Worm (Caenorhabditis elegans): ENCODE data around the gene srz-18.

Gene srz-18

DNA sequence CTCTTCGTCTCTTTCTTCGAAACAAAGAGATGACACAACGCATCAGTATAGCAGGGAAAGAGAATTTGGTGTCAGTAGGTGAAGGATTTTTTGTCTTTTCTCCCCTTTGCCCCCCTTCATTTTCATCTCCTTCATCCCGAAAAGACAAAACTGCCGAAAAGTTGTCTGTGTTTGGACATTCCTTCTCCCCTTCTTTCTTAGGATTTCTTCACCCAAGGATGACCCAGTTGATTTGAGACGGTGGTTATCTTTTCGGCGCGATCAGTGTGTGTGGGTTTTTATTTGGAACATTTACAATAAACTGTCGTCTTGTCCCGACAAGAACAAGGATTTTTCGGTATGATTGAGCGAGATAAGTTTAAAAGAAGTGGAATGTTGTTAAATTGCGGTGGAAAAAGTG is 36.0 kb downstream of the srz-18 start:
- TF ChIP-seq nhr-76 (tag; optimal IDR thresholded peaks at IDR 0.05), result no peak
- peak; percentile 74 for TF ChIP-seq nhr-23 (tag; optimal IDR thresholded peaks at IDR 0.05)

ce11 chrV:20663736-20664135 is 37.2 kb downstream of the srz-18 start:
- TF ChIP-seq nhr-43 (tag; optimal IDR thresholded peaks at IDR 0.05; ENCODE audit: poor library complexity, severe bottlenecking), result no peak
- no peak for TF ChIP-seq mml-1 (tag; optimal IDR thresholded peaks at IDR 0.05)
- no peak for TF ChIP-seq tbx-2 (tag; optimal IDR thresholded peaks at IDR 0.05)
- TF ChIP-seq nhr-237 (tag; optimal IDR thresholded peaks at IDR 0.05), result no peak
- TF ChIP-seq ZK546.5 (tag; optimal IDR thresholded peaks at IDR 0.05), result no peak
- no peak for TF ChIP-seq R02D3.7 (tag; optimal IDR thresholded peaks at IDR 0.05)
- TF ChIP-seq unc-62 (GFP tag; optimal IDR thresholded peaks at IDR 0.05), result no peak
- no peak for TF ChIP-seq elt-2 (tag; optimal IDR thresholded peaks at IDR 0.05)
- no peak for TF ChIP-seq nhr-28 (tag; optimal IDR thresholded peaks at IDR 0.05)
- no peak for TF ChIP-seq aly-2 (tag; optimal IDR thresholded peaks at IDR 0.05)
- no peak for TF ChIP-seq nfya-1 (tag; optimal IDR thresholded peaks at IDR 0.05; ENCODE audit: insufficient read depth)
- TF ChIP-seq nhr-76 (tag; optimal IDR thresholded peaks at IDR 0.05), result no peak
- no peak for TF ChIP-seq pqm-1 (tag; optimal IDR thresholded peaks at IDR 0.05)
- no peak for TF ChIP-seq daf-12 (tag; optimal IDR thresholded peaks at IDR 0.05)
- TF ChIP-seq eor-1 (tag; optimal IDR thresholded peaks at IDR 0.05), result no peak
- no peak for TF ChIP-seq ama-1 (optimal IDR thresholded peaks at IDR 0.05)
- no peak for TF ChIP-seq fkh-10 (GFP tag; optimal IDR thresholded peaks at IDR 0.05)
- TF ChIP-seq nhr-23 (tag; optimal IDR thresholded peaks at IDR 0.05), result no peak
- no peak for TF ChIP-seq ztf-4 (tag; optimal IDR thresholded peaks at IDR 0.05)
- TF ChIP-seq elt-1 (tag; optimal IDR thresholded peaks at IDR 0.05), result no peak

DNA sequence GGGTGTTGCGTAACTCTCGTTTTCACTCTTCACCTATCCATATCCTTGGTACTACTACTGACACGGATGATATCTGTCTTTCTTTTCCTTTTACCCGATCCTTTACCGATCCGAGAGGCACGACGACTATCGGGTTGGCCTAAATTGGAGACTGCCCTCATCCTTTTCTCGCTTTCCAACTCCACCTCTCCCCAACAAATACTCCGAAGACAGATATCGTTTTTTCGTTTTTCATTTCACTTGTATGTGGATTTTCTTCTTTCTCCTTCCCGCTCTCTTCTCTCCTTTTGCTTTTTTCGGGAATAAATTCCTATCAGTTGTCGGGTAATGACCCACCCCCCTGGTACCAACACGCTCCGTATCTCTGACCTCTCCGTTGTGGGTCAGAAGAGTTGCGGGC is 38.4 kb downstream of the srz-18 start:
- TF ChIP-seq eor-1 (tag; optimal IDR thresholded peaks at IDR 0.05) (no peak), ceh-9 (tag; optimal IDR thresholded peaks at IDR 0.05) (no peak), mml-1 (tag; optimal IDR thresholded peaks at IDR 0.05) (no peak), nfya-1 (tag; optimal IDR thresholded peaks at IDR 0.05; ENCODE audit: insufficient read depth) (no peak), egl-27 (tag; optimal IDR thresholded peaks at IDR 0.05) (no peak), nhr-25 (tag; optimal IDR thresholded peaks at IDR 0.05) (no peak), nhr-23 (tag; optimal IDR thresholded peaks at IDR 0.05) (peak; percentile 37)

ce11 chrV:20666905-20667304 is 40.4 kb downstream of the srz-18 start, which contains the start of gene mlt-11:
TSS of gene mlt-11 (plus strand) at chrV:20667205.
- no peak for TF ChIP-seq nhr-25 (tag; optimal IDR thresholded peaks at IDR 0.05)
- no peak for TF ChIP-seq nhr-67 (tag; optimal IDR thresholded peaks at IDR 0.05)
- no peak for TF ChIP-seq fkh-2 (tag; optimal IDR thresholded peaks at IDR 0.05)
- no peak for TF ChIP-seq skn-1 (tag; optimal IDR thresholded peaks at IDR 0.05)
- no peak for TF ChIP-seq nhr-237 (tag; optimal IDR thresholded peaks at IDR 0.05)
- TF ChIP-seq ceh-16 (tag; optimal IDR thresholded peaks at IDR 0.05), result no peak
- no peak for TF ChIP-seq mdl-1 (tag; optimal IDR thresholded peaks at IDR 0.05)
- TF ChIP-seq pha-4 (tag; optimal IDR thresholded peaks at IDR 0.05), result no peak
- no peak for TF ChIP-seq unc-62 (GFP tag; optimal IDR thresholded peaks at IDR 0.05)
- TF ChIP-seq unc-39 (tag; optimal IDR thresholded peaks at IDR 0.05), result no peak
- TF ChIP-seq daf-12 (tag; optimal IDR thresholded peaks at IDR 0.05), result no peak
- TF ChIP-seq egl-5 (tag; optimal IDR thresholded peaks at IDR 0.05), result no peak
- no peak for TF ChIP-seq ceh-28 (tag; optimal IDR thresholded peaks at IDR 0.05)
- TF ChIP-seq sea-2 (GFP tag; optimal IDR thresholded peaks at IDR 0.05), result no peak

DNA sequence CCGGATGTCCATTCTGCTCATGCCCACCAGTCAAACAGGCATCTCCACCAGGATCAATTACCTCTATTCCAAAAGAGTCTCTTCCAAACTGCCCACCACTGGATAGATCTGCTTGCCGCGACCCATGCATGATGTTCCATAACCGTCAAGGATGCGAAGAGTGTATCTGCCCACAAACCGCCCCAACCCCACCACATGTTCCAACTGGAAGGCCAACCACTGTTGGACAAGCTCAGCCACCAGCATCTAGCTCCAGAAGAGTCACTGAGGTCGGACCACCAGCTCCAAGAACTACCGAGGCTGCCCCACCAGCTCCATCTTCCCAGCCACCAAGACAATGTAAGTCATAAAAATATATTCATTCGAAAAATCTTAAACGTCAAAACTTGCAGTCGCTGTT is 44.1 kb downstream of the srz-18 start:
- no peak for TF ChIP-seq nhr-23 (tag; optimal IDR thresholded peaks at IDR 0.05)
- no peak for TF ChIP-seq ceh-82 (tag; optimal IDR thresholded peaks at IDR 0.05)
- no peak for TF ChIP-seq nhr-11 (tag; optimal IDR thresholded peaks at IDR 0.05)
- no peak for TF ChIP-seq ceh-16 (tag; optimal IDR thresholded peaks at IDR 0.05)
- no peak for TF ChIP-seq nfya-1 (tag; optimal IDR thresholded peaks at IDR 0.05; ENCODE audit: insufficient read depth)
- TF ChIP-seq nhr-237 (tag; optimal IDR thresholded peaks at IDR 0.05), result no peak
- no peak for TF ChIP-seq nhr-76 (tag; optimal IDR thresholded peaks at IDR 0.05)
- TF ChIP-seq ama-1 (optimal IDR thresholded peaks at IDR 0.05), result no peak
- no peak for TF ChIP-seq nhr-28 (tag; optimal IDR thresholded peaks at IDR 0.05)
